Worm (Caenorhabditis elegans) whole organism, young adult: Measurements from ENCODE around the gene rpc-11.

Experiments
- B0019.2 ChIP-seq: fragments of 200-800 bp; sonication (Bioruptor generic); conservative IDR thresholded peaks from 2 replicates; pipeline ENCODE4 v1.3.6; 2022; ENCODE audit warnings: missing genetic modification reagents, missing genetic modification characterization, missing compliant biosample characterization
- B0261.1 ChIP-seq: sonication (generic microtip); optimal IDR thresholded peaks from 2 replicates; lab custom pipeline; 2016; ENCODE audit warnings: mild to moderate bottlenecking, missing genetic modification characterization, moderate library complexity, missing compliant biosample characterization
- C06A6.2 ChIP-seq: fragments of 200-800 bp; sonication (Bioruptor generic); conservative IDR thresholded peaks from 2 replicates; pipeline ENCODE4 v1.3.6; 2022; ENCODE audit warnings: missing genetic modification characterization, missing compliant biosample characterization
- F23B12.7 ChIP-seq: sonication (generic microtip); optimal IDR thresholded peaks from 2 replicates; lab custom pipeline; 2017; ENCODE audit warnings: missing genetic modification characterization, mild to moderate bottlenecking, missing compliant biosample characterization, antibody characterized with exemption, moderate library complexity; ENCODE audit not compliant: insufficient read depth
- F52B5.7 ChIP-seq: sonication (generic microtip); optimal IDR thresholded peaks from 2 replicates; lab custom pipeline; 2016; ENCODE audit warnings: mild to moderate bottlenecking, missing genetic modification characterization, missing compliant biosample characterization
- F55B11.4 ChIP-seq: sonication (generic microtip); optimal IDR thresholded peaks from 2 replicates; lab custom pipeline; 2016; ENCODE audit warnings: missing compliant biosample characterization, missing genetic modification characterization, borderline replicate concordance; ENCODE audit not compliant: insufficient read depth
- Y53F4B.3 ChIP-seq: fragments of 200-800 bp; sonication (Bioruptor generic); IDR thresholded peaks from 2 replicates; pipeline ENCODE4 v1.3.6; 2022; ENCODE audit warnings: missing genetic modification reagents, missing genetic modification characterization, missing compliant biosample characterization
- atf-7 ChIP-seq: sonication (generic microtip); optimal IDR thresholded peaks from 2 replicates; lab custom pipeline; 2017; ENCODE audit warnings: mild to moderate bottlenecking, missing genetic modification characterization, missing compliant biosample characterization
- attf-5 ChIP-seq: fragments of 200-800 bp; sonication (Bioruptor generic); optimal IDR thresholded peaks from 2 replicates; lab custom pipeline; 2018; ENCODE audit warnings: mild to moderate bottlenecking, missing genetic modification characterization, missing compliant biosample characterization
- bed-2 ChIP-seq: fragments of 200-800 bp; sonication (Bioruptor generic); IDR thresholded peaks from 2 replicates; pipeline ENCODE4 v1.3.6; 2022; ENCODE audit warnings: missing genetic modification reagents, missing genetic modification characterization, missing compliant biosample characterization
- ccch-3 ChIP-seq: fragments of 200-800 bp; sonication (Bioruptor generic); optimal IDR thresholded peaks from 2 replicates; lab custom pipeline; 2018; ENCODE audit warnings: mild to moderate bottlenecking, missing genetic modification characterization, missing compliant biosample characterization
- cebp-1 ChIP-seq, 2 experiments: fragments of 200-800 bp in 1 of 2; sonication (Bioruptor generic) in 1 of 2; sonication (generic microtip) in 1 of 2; IDR thresholded peaks in 1 of 2; optimal IDR thresholded peaks in 1 of 2; 2 replicates each; pipeline versions ENCODE4 v1.3.6 to Lab custom; 2017 to 2022; ENCODE audit warnings: missing compliant biosample characterization in 2 of 2, missing genetic modification characterization in 2 of 2, mild to moderate bottlenecking in 1 of 2, missing genetic modification reagents in 1 of 2, moderate library complexity in 1 of 2
- ceh-100 ChIP-seq: fragments of 200-800 bp; sonication (Bioruptor generic); IDR thresholded peaks from 2 replicates; pipeline ENCODE4 v1.3.6; 2022; ENCODE audit warnings: missing genetic modification reagents, missing genetic modification characterization, missing compliant biosample characterization
- ceh-91 ChIP-seq: fragments of 200-800 bp; sonication (Bioruptor generic); IDR thresholded peaks from 2 replicates; pipeline ENCODE4 v1.3.6; 2022; ENCODE audit warnings: missing genetic modification reagents, missing genetic modification characterization, missing compliant biosample characterization
- chd-7 ChIP-seq: sonication (generic microtip); optimal IDR thresholded peaks from 2 replicates; lab custom pipeline; 2016; ENCODE audit warnings: mild to moderate bottlenecking, missing genetic modification characterization, moderate library complexity, missing compliant biosample characterization
- die-1 ChIP-seq: sonication (generic microtip); optimal IDR thresholded peaks from 2 replicates; lab custom pipeline; 2016; ENCODE audit warnings: missing genotype, mild to moderate bottlenecking, missing genetic modification characterization, missing compliant biosample characterization
- dox-1 ChIP-seq: fragments of 200-800 bp; sonication (Bioruptor generic); IDR thresholded peaks from 2 replicates; pipeline ENCODE4 v1.3.6; 2022; ENCODE audit warnings: missing genetic modification reagents, missing genetic modification characterization, missing compliant biosample characterization
- dpl-1 ChIP-seq: fragments of 150-350 bp; optimal IDR thresholded peaks from 2 replicates; lab custom pipeline; 2014; ENCODE audit warnings: missing biosample characterization, missing genetic modification reagents, missing genetic modification characterization
- egl-44 ChIP-seq: fragments of 200-800 bp; sonication (Bioruptor generic); IDR thresholded peaks from 2 replicates; pipeline ENCODE4 v1.3.6; 2022; ENCODE audit warnings: missing genetic modification reagents, missing genetic modification characterization, missing compliant biosample characterization
- ekl-4 ChIP-seq: fragments of 200-800 bp; sonication (Bioruptor generic); IDR thresholded peaks from 2 replicates; pipeline ENCODE4 v1.3.6; 2022; ENCODE audit warnings: missing genetic modification reagents, missing genetic modification characterization, missing compliant biosample characterization
- hlh-26 ChIP-seq: fragments of 200-800 bp; sonication (Bioruptor generic); conservative IDR thresholded peaks from 2 replicates; pipeline ENCODE4 v1.3.6; 2022; ENCODE audit warnings: missing genetic modification reagents, missing genetic modification characterization, missing compliant biosample characterization
- hmg-20 ChIP-seq: fragments of 200-800 bp; sonication (Bioruptor generic); IDR thresholded peaks from 2 replicates; pipeline ENCODE4 v1.3.6; 2022; ENCODE audit warnings: missing genetic modification reagents, missing genetic modification characterization, missing compliant biosample characterization
- hrde-1 ChIP-seq: sonication (generic microtip); optimal IDR thresholded peaks from 2 replicates; lab custom pipeline; 2016; ENCODE audit warnings: missing genetic modification characterization, mild to moderate bottlenecking, missing compliant biosample characterization, moderate library complexity, missing genotype, missing genetic modification reagents, borderline replicate concordance
- hsf-1 ChIP-seq: fragments of 200-800 bp; sonication (Bioruptor generic); IDR thresholded peaks from 2 replicates; pipeline ENCODE4 v1.3.6; 2022; ENCODE audit warnings: missing genetic modification reagents, missing genetic modification characterization, missing compliant biosample characterization
- lin-35 ChIP-seq, 3 experiments: fragments of 150-350 bp in 2 of 3; sonication (generic microtip) in 1 of 3; optimal IDR thresholded peaks; 2 replicates each; lab custom pipeline; 2014 to 2018; ENCODE audit warnings: missing biosample characterization in 3 of 3, missing genetic modification characterization in 3 of 3, missing genetic modification reagents in 3 of 3
- madf-3 ChIP-seq: fragments of 200-800 bp; sonication (Bioruptor generic); IDR thresholded peaks from 2 replicates; pipeline ENCODE4 v1.3.6; 2022; ENCODE audit warnings: missing genetic modification reagents, missing genetic modification characterization, missing compliant biosample characterization
- madf-8 ChIP-seq: fragments of 200-800 bp; sonication (Bioruptor generic); conservative IDR thresholded peaks from 2 replicates; pipeline ENCODE4 v1.3.6; 2022; ENCODE audit warnings: missing genetic modification reagents, missing genetic modification characterization, missing compliant biosample characterization
- nfya-1 ChIP-seq: sonication (generic microtip); optimal IDR thresholded peaks from 2 replicates; lab custom pipeline; 2017; ENCODE audit warnings: antibody characterized with exemption, missing compliant biosample characterization, missing genetic modification characterization, borderline replicate concordance; ENCODE audit not compliant: insufficient read depth
- nhr-120 ChIP-seq: fragments of 200-800 bp; sonication (Bioruptor generic); IDR thresholded peaks from 2 replicates; pipeline ENCODE4 v1.3.6; 2022; ENCODE audit warnings: missing genetic modification characterization, missing compliant biosample characterization
- nhr-179 ChIP-seq: sonication (generic microtip); optimal IDR thresholded peaks from 2 replicates; lab custom pipeline; 2016; ENCODE audit warnings: mild to moderate bottlenecking, missing genetic modification characterization, missing compliant biosample characterization
- nhr-27 ChIP-seq: fragments of 200-800 bp; sonication (Bioruptor generic); optimal IDR thresholded peaks from 2 replicates; lab custom pipeline; 2018; ENCODE audit warnings: mild to moderate bottlenecking, missing genetic modification characterization, moderate library complexity, missing compliant biosample characterization
- nhr-80 ChIP-seq: sonication (generic microtip); optimal IDR thresholded peaks from 2 replicates; lab custom pipeline; 2016; ENCODE audit warnings: missing genetic modification characterization, missing compliant biosample characterization
- nhr-90 ChIP-seq: sonication (generic microtip); optimal IDR thresholded peaks from 2 replicates; lab custom pipeline; 2016; ENCODE audit warnings: missing genotype, mild to moderate bottlenecking, missing genetic modification characterization, missing compliant biosample characterization
- snpc-4 ChIP-seq, 5 experiments: fragments of 150-350 bp in 1 of 5; sonication (generic microtip) in 4 of 5; optimal IDR thresholded peaks; 2 replicates each; lab custom pipeline; 2014 to 2018; ENCODE audit warnings: missing genetic modification characterization in 5 of 5, missing biosample characterization in 3 of 5, antibody characterized with exemption in 2 of 5, mild to moderate bottlenecking in 2 of 5, missing compliant biosample characterization in 2 of 5, missing genotype in 2 of 5, moderate library complexity in 2 of 5, missing genetic modification reagents in 1 of 5
- sptf-2 ChIP-seq: fragments of 200-800 bp; sonication (Bioruptor generic); optimal IDR thresholded peaks from 2 replicates; lab custom pipeline; 2018; ENCODE audit warnings: mild to moderate bottlenecking, missing genetic modification characterization, missing compliant biosample characterization
- tbp1 ChIP-seq: fragments of 200-800 bp; sonication (Bioruptor generic); optimal IDR thresholded peaks from 2 replicates; lab custom pipeline; 2018; ENCODE audit warnings: mild to moderate bottlenecking, missing genetic modification characterization, missing compliant biosample characterization
- tbx-9 ChIP-seq: sonication (generic microtip); optimal IDR thresholded peaks from 2 replicates; lab custom pipeline; 2016; ENCODE audit warnings: borderline replicate concordance, missing genetic modification characterization, inconsistent platforms, missing compliant biosample characterization
- unc-130 ChIP-seq: sonication (generic microtip); optimal IDR thresholded peaks from 2 replicates; lab custom pipeline; 2016; ENCODE audit warnings: missing genetic modification reagents, missing genetic modification characterization, missing compliant biosample characterization
- ztf-18 ChIP-seq: sonication (generic microtip); optimal IDR thresholded peaks from 2 replicates; lab custom pipeline; 2016; ENCODE audit warnings: missing genotype, mild to moderate bottlenecking, missing genetic modification characterization, missing compliant biosample characterization
- ztf-22 ChIP-seq: fragments of 200-800 bp; sonication (Bioruptor generic); optimal IDR thresholded peaks from 2 replicates; lab custom pipeline; 2018; ENCODE audit warnings: mild to moderate bottlenecking, missing genetic modification characterization, moderate library complexity, missing compliant biosample characterization
- ztf-28 ChIP-seq: fragments of 200-800 bp; sonication (Bioruptor generic); IDR thresholded peaks from 2 replicates; pipeline ENCODE4 v1.3.6; 2022; ENCODE audit warnings: missing genetic modification reagents, missing genetic modification characterization, missing compliant biosample characterization

The rpc-11 gene

DNA sequence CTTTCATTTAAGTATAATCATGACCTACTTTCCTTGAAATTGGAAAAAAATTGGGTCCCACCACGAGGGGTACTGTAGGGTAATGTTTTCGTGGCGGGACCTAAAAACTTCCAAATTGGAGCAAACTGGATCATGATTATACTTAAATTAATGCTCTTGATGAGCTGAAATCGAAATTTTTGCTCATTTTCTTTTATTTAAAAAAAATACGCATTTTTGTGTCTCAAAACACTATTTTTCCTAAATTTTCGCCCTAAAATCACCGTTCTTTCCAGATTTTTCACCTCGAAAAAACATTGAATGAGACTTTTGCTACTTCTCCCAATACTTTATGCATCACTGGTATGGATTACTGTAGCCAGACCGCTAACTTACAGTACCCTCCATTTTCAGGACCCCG is 3.6 kb downstream of the rpc-11 start, which contains the start of gene spp-31:
TSS of gene spp-31 (plus strand) at position 301 of the 400 bp plus-strand sequence.
- no peak for TF ChIP-seq attf-5 (GFP tag; lab: Kevin White, UChicago)
- TF ChIP-seq ceh-91 (GFP tag; lab: Robert Waterston, UW): no peak
- no peak for TF ChIP-seq die-1 (tag; lab: Kevin White, UChicago)
- no peak for TF ChIP-seq ccch-3 (GFP tag; lab: Kevin White, UChicago)
- TF ChIP-seq egl-44 (GFP tag; lab: Robert Waterston, UW): no peak
- TF ChIP-seq unc-130 (GFP tag; lab: Kevin White, UChicago): no peak
- no peak for TF ChIP-seq tbx-9 (tag; lab: Kevin White, UChicago)
- no peak for TF ChIP-seq F55B11.4
- no peak for TF ChIP-seq hsf-1 (GFP tag; lab: Robert Waterston, UW)
- TF ChIP-seq tbp1 (GFP tag; lab: Kevin White, UChicago): no peak
- TF ChIP-seq dpl-1: no peak
- no peak for TF ChIP-seq dox-1 (GFP tag; lab: Robert Waterston, UW)
- TF ChIP-seq nfya-1: no peak
- TF ChIP-seq nhr-90: no peak
- no peak for TF ChIP-seq nhr-27
- no peak for TF ChIP-seq C06A6.2 (GFP tag; lab: Robert Waterston, UW)
- TF ChIP-seq ztf-18: no peak

DNA sequence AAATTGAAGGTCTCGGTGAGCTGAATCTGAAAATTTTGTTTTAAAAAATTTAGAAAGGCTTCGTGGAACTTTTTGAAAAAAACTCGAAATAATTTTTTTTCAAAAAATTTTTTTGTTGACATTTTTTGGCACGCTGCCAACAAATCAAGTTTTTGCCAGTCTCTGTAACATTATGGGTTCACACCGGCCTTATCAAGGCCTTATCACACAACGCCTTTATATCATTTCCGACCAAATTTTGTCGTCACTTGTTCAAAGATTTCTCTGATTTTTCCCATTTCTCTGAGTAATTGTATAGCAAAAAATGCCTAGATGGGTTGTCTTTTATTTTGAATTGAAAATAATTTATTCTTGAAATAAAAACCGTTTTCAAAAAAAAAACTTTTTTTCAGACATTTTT is 4.1 kb downstream of the rpc-11 start:
- TF ChIP-seq dox-1 (GFP tag; lab: Robert Waterston, UW): no peak
- peak; percentile 26 for TF ChIP-seq nhr-80 (tag; lab: Kevin White, UChicago)
- no peak for TF ChIP-seq chd-7 (tag; lab: Kevin White, UChicago)
- no peak for TF ChIP-seq hlh-26 (GFP tag; lab: Robert Waterston, UW)

DNA sequence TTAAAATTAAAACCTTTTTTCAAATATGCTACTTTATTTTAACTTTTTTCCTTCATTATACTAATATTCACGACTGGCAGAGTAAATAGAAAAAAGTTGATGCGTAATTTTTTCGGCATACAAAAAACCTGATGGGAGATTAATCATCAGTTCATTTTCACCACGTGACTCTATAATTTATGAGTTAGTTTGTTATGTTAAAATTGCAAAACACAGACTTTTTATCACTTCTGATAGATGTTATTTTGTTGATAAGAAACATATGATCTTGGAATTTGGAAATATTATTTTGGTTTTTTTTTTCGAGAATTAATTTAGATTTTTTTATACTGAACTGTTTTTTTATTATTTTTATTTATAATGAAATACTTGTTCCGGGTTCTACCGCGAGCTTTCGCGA is 5.9 kb downstream of the rpc-11 start:
- no peak for TF ChIP-seq egl-44 (GFP tag; lab: Robert Waterston, UW)
- no peak for TF ChIP-seq sptf-2 (GFP tag; lab: Kevin White, UChicago)
- no peak for TF ChIP-seq B0261.1 (tag; lab: Kevin White, UChicago)
- no peak for TF ChIP-seq ztf-22 (GFP tag; lab: Kevin White, UChicago)
- no peak for TF ChIP-seq ekl-4 (GFP tag; lab: Robert Waterston, UW)
- no peak for TF ChIP-seq B0019.2 (GFP tag; lab: Robert Waterston, UW)
- no peak for TF ChIP-seq ztf-28
- TF ChIP-seq snpc-4 (GFP tag; optimal IDR thresholded peaks at IDR 0.05; lab: Kevin White, UChicago): no peak
- no peak for TF ChIP-seq snpc-4 (tag; optimal IDR thresholded peaks at IDR 0.05; lab: Kevin White, UChicago)
- no peak for TF ChIP-seq hrde-1 (tag; lab: Kevin White, UChicago)
- TF ChIP-seq madf-8 (GFP tag; lab: Robert Waterston, UW): no peak
- TF ChIP-seq, all 124 proteins: peak for 0

DNA sequence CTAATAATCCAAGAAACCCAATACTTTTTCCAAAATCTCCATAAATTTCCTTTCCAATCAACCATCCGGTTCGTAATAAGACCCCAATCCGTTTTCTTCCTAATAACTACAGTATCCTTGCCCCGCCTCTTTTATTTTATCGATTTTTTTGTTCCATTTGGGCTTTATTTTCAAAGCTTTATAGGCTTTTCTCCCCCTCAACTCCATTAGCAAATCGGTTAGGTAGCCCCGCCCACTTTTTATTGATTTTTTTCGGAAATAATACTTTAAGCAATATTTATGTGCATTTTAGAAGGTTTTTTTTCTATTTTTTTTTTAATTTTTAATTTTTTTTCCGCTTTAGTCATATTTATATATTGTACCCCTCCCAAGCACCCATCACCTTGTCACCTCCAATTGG is 9.8 kb downstream of the rpc-11 start:
- TF ChIP-seq snpc-4 (GFP tag; optimal IDR thresholded peaks at IDR 0.05; lab: Kevin White, UChicago): no peak
- no peak for TF ChIP-seq snpc-4 (tag; optimal IDR thresholded peaks at IDR 0.05; lab: Kevin White, UChicago)
- no peak for TF ChIP-seq madf-3 (GFP tag; lab: Robert Waterston, UW)
- TF ChIP-seq die-1 (tag; lab: Kevin White, UChicago): no peak

DNA sequence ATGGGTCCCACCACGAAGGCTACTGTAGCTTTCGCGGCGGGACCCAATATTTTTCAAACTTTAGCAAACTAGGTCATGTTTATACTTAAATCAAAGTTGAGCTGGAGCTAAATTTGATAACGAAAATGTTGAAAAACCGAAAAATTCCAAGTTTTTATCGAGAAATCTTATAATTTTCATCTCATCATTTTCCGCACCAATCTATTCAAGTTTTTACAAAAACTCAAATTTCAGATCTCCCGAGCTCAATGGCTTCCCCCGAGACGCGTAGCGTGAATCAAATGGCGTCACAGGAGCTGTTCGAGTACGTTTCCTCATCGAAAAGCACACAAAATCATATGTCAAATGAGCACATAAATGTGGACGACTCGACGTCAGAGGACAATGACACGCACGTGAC is 11.9 kb downstream of the rpc-11 start:
- TF ChIP-seq ceh-91 (GFP tag; lab: Robert Waterston, UW) (no peak), hmg-20 (GFP tag; lab: Robert Waterston, UW) (no peak), nhr-120 (GFP tag; lab: Robert Waterston, UW) (no peak), nhr-179 (tag; lab: Kevin White, UChicago) (no peak), Y53F4B.3 (no peak), bed-2 (GFP tag; lab: Robert Waterston, UW) (no peak), cebp-1 (GFP tag; IDR thresholded peaks at IDR 0.05; lab: Robert Waterston, UW) (no peak), cebp-1 (tag; optimal IDR thresholded peaks at IDR 0.05; lab: Kevin White, UChicago) (no peak), F52B5.7 (tag; lab: Kevin White, UChicago) (no peak), F23B12.7 (tag; lab: Kevin White, UChicago) (no peak), atf-7 (tag; lab: Kevin White, UChicago) (no peak), hlh-26 (GFP tag; lab: Robert Waterston, UW) (no peak), ceh-100 (no peak), lin-35 (GFP tag; optimal IDR thresholded peaks at IDR 0.05; lab: Kevin White, UChicago) (no peak)
